Fruit fly (Drosophila melanogaster): ENCODE data around the gene Acox3.
A peak's percentile ranks its signal among the peaks of the same experiment; 100 is the strongest.

dm6 chr2L:6480212-6480994, 32.2 kb upstream of the Acox3 start, which contains the start of the genes Sec61alpha and Daxx:
- TF ChIP-seq CG12768 (GFP tag; optimal IDR thresholded peaks at IDR 0.05) (peak; percentile 70), Hr96 (GFP tag; optimal IDR thresholded peaks at IDR 0.05) (peak; percentile 90), CG7045 (GFP tag; optimal IDR thresholded peaks at IDR 0.05) (peak; percentile 61), cnc (optimal IDR thresholded peaks at IDR 0.05) (no peak), cic (GFP tag; optimal IDR thresholded peaks at IDR 0.05) (no peak), Clk (GFP tag; optimal IDR thresholded peaks at IDR 0.05) (peak; percentile 85)
